Fruit fly (Drosophila melanogaster) whole organism, prepupa: ENCODE data around the gene CG14013.

Source experiments
- Blimp-1 ChIP-seq: fragments of 200-800 bp; sonication (Bioruptor generic); optimal IDR thresholded peaks from 3 replicates; lab custom pipeline; 2017; ENCODE audit warnings: missing biosample characterization, missing genetic modification characterization, mild to moderate bottlenecking, moderate library complexity, missing genetic modification reagents
- CG10631 ChIP-seq: fragments of 200-800 bp; sonication (Bioruptor generic); optimal IDR thresholded peaks from 2 replicates; lab custom pipeline; 2016; ENCODE audit warnings: missing biosample characterization, missing genetic modification characterization
- CG10669 ChIP-seq: fragments of 200-800 bp; sonication (Bioruptor generic); optimal IDR thresholded peaks from 3 replicates; lab custom pipeline; 2018; ENCODE audit warnings: missing biosample characterization, mild to moderate bottlenecking, missing genetic modification characterization, moderate library complexity
- CG11762 ChIP-seq: fragments of 200-800 bp; sonication (Bioruptor generic); optimal IDR thresholded peaks from 3 replicates; lab custom pipeline; 2016; ENCODE audit warnings: missing biosample characterization, missing genetic modification characterization; ENCODE audit not compliant: insufficient read depth
- CG1621 ChIP-seq: fragments of 200-800 bp; sonication (Bioruptor generic); optimal IDR thresholded peaks from 3 replicates; lab custom pipeline; 2018; ENCODE audit warnings: missing biosample characterization, mild to moderate bottlenecking, missing genetic modification characterization
- CG3032 ChIP-seq: fragments of 200-800 bp; optimal IDR thresholded peaks from 2 replicates; lab custom pipeline; 2019; ENCODE audit warnings: missing biosample characterization, mild to moderate bottlenecking, missing genetic modification characterization, moderate library complexity
- CG31627 ChIP-seq: fragments of 200-800 bp; sonication (Bioruptor generic); optimal IDR thresholded peaks from 3 replicates; lab custom pipeline; 2016; ENCODE audit warnings: missing biosample characterization, missing genetic modification characterization
- CG32006 ChIP-seq: fragments of 200-800 bp; sonication (Bioruptor generic); optimal IDR thresholded peaks from 3 replicates; lab custom pipeline; 2017; ENCODE audit warnings: missing biosample characterization, mild to moderate bottlenecking, missing genetic modification characterization
- CG3919 ChIP-seq: fragments of 200-800 bp; sonication (Bioruptor generic); optimal IDR thresholded peaks from 3 replicates; lab custom pipeline; 2016; ENCODE audit warnings: missing biosample characterization, missing genetic modification characterization
- CG4318 ChIP-seq: fragments of 200-800 bp; sonication (Bioruptor generic); optimal IDR thresholded peaks from 3 replicates; lab custom pipeline; 2017; ENCODE audit warnings: missing biosample characterization, mild to moderate bottlenecking, missing genetic modification characterization
- CG6163 ChIP-seq: fragments of 200-800 bp; sonication (Bioruptor generic); IDR thresholded peaks from 3 replicates; pipeline ENCODE4 v1.3.6; 2022; ENCODE audit warnings: missing biosample characterization, missing genetic modification characterization
- CG6276 ChIP-seq: fragments of 200-800 bp; sonication (Bioruptor generic); optimal IDR thresholded peaks from 2 replicates; lab custom pipeline; 2017; ENCODE audit warnings: missing biosample characterization, mild to moderate bottlenecking, missing genetic modification characterization
- CG6792 ChIP-seq: fragments of 200-800 bp; sonication (Bioruptor generic); optimal IDR thresholded peaks from 3 replicates; lab custom pipeline; 2016; ENCODE audit warnings: missing biosample characterization, missing genetic modification characterization
- CG6808 ChIP-seq: fragments of 200-800 bp; sonication (Bioruptor generic); optimal IDR thresholded peaks from 3 replicates; lab custom pipeline; 2017; ENCODE audit warnings: missing biosample characterization, missing genetic modification characterization, mild to moderate bottlenecking, moderate library complexity, missing genetic modification reagents
- CG6854 ChIP-seq: fragments of 200-800 bp; sonication (Bioruptor generic); optimal IDR thresholded peaks from 2 replicates; lab custom pipeline; 2017; ENCODE audit warnings: missing biosample characterization, mild to moderate bottlenecking, missing genetic modification characterization
- CG8319 ChIP-seq: fragments of 200-800 bp; sonication (Bioruptor generic); optimal IDR thresholded peaks from 3 replicates; lab custom pipeline; 2016; ENCODE audit warnings: missing biosample characterization, missing genetic modification characterization
- CG9139 ChIP-seq: fragments of 200-800 bp; sonication (Bioruptor generic); optimal IDR thresholded peaks from 3 replicates; lab custom pipeline; 2017; ENCODE audit warnings: missing biosample characterization, mild to moderate bottlenecking, missing genetic modification characterization
- Eip75B ChIP-seq: fragments of 200-800 bp; sonication (Bioruptor generic); optimal IDR thresholded peaks from 3 replicates; lab custom pipeline; 2016; ENCODE audit warnings: missing biosample characterization, missing genetic modification characterization
- Eip78C ChIP-seq: fragments of 200-800 bp; sonication (Bioruptor generic); peaks from one replicate; lab custom pipeline; 2016; ENCODE audit warnings: missing biosample characterization, missing genetic modification characterization
- Eip93F ChIP-seq: fragments of 200-800 bp; sonication (Bioruptor generic); optimal IDR thresholded peaks from 2 replicates; lab custom pipeline; 2016; ENCODE audit warnings: missing biosample characterization, mild to moderate bottlenecking, missing genetic modification characterization
- Ets21C ChIP-seq: fragments of 200-800 bp; sonication (Bioruptor generic); optimal IDR thresholded peaks from 3 replicates; lab custom pipeline; 2016; ENCODE audit warnings: missing biosample characterization, missing genetic modification characterization
- Ets96B ChIP-seq: fragments of 200-800 bp; optimal IDR thresholded peaks from 2 replicates; lab custom pipeline; 2019; ENCODE audit warnings: missing biosample characterization, mild to moderate bottlenecking, missing genetic modification characterization, moderate library complexity
- Gug ChIP-seq: fragments of 200-800 bp; sonication (Bioruptor generic); IDR thresholded peaks from 2 replicates; pipeline ENCODE4 v1.3.6; 2022; ENCODE audit warnings: missing biosample characterization, missing genetic modification characterization
- Hr38 ChIP-seq: sonication (Bioruptor generic); optimal IDR thresholded peaks from 2 replicates; lab custom pipeline; 2016; ENCODE audit warnings: missing biosample characterization, missing genetic modification characterization
- Hr4 ChIP-seq: fragments of 200-800 bp; sonication (Bioruptor generic); optimal IDR thresholded peaks from 3 replicates; lab custom pipeline; 2016; ENCODE audit warnings: missing biosample characterization, missing genetic modification characterization
- OdsH ChIP-seq: fragments of 200-800 bp; sonication (Bioruptor generic); optimal IDR thresholded peaks from 3 replicates; lab custom pipeline; 2016; ENCODE audit warnings: missing biosample characterization, missing genetic modification characterization
- Smox ChIP-seq: fragments of 200-800 bp; sonication (Bioruptor generic); optimal IDR thresholded peaks from 3 replicates; lab custom pipeline; 2016; ENCODE audit warnings: missing biosample characterization, missing genetic modification characterization
- Sox102F ChIP-seq: fragments of 200-800 bp; sonication (Bioruptor generic); optimal IDR thresholded peaks from 2 replicates; lab custom pipeline; 2016; ENCODE audit warnings: missing biosample characterization, mild to moderate bottlenecking, missing genetic modification characterization
- Sox14 ChIP-seq: fragments of 200-800 bp; sonication (Bioruptor generic); optimal IDR thresholded peaks from 3 replicates; lab custom pipeline; 2016; ENCODE audit warnings: missing biosample characterization, missing genetic modification characterization
- Sox15 ChIP-seq: fragments of 200-800 bp; sonication (Bioruptor generic); optimal IDR thresholded peaks from 3 replicates; lab custom pipeline; 2016; ENCODE audit warnings: missing biosample characterization, missing genetic modification characterization
- achi ChIP-seq: fragments of 200-800 bp; sonication (Bioruptor generic); optimal IDR thresholded peaks from 3 replicates; lab custom pipeline; 2016; ENCODE audit warnings: missing biosample characterization, missing genetic modification characterization
- acj6 ChIP-seq: fragments of 200-800 bp; sonication (Bioruptor generic); optimal IDR thresholded peaks from 3 replicates; lab custom pipeline; 2016; ENCODE audit warnings: missing biosample characterization, missing genetic modification characterization
- cyc ChIP-seq: fragments of 200-800 bp; sonication (Bioruptor generic); optimal IDR thresholded peaks from 3 replicates; lab custom pipeline; 2016; ENCODE audit warnings: missing biosample characterization, missing genetic modification characterization
- dac ChIP-seq: fragments of 200-800 bp; sonication (Bioruptor generic); optimal IDR thresholded peaks from 2 replicates; lab custom pipeline; 2017; ENCODE audit warnings: missing biosample characterization, mild to moderate bottlenecking, missing genetic modification characterization
- dsx ChIP-seq: fragments of 200-800 bp; optimal IDR thresholded peaks from 3 replicates; lab custom pipeline; 2019; ENCODE audit warnings: missing biosample characterization, mild to moderate bottlenecking, missing genetic modification characterization, moderate library complexity; ENCODE audit not compliant: poor library complexity, severe bottlenecking
- eg ChIP-seq: fragments of 200-800 bp; sonication (Bioruptor generic); IDR thresholded peaks from 3 replicates; pipeline ENCODE4 v1.3.6; 2022; ENCODE audit warnings: missing biosample characterization, missing genetic modification characterization
- esn ChIP-seq: fragments of 200-800 bp; sonication (Bioruptor generic); optimal IDR thresholded peaks from 2 replicates; lab custom pipeline; 2016; ENCODE audit warnings: missing biosample characterization, mild to moderate bottlenecking, missing genetic modification characterization, moderate library complexity
- fd85E ChIP-seq: fragments of 200-800 bp; sonication (Bioruptor generic); optimal IDR thresholded peaks from 3 replicates; lab custom pipeline; 2016; ENCODE audit warnings: missing biosample characterization, missing genetic modification characterization
- fkh ChIP-seq: fragments of 200-800 bp; sonication (Bioruptor generic); optimal IDR thresholded peaks from 3 replicates; lab custom pipeline; 2017; ENCODE audit warnings: missing biosample characterization, mild to moderate bottlenecking, missing genetic modification characterization, moderate library complexity
- lz ChIP-seq: fragments of 200-800 bp; sonication (Bioruptor generic); optimal IDR thresholded peaks from 3 replicates; lab custom pipeline; 2016; ENCODE audit warnings: missing biosample characterization, missing genetic modification characterization
- net ChIP-seq: fragments of 200-800 bp; sonication (Bioruptor generic); optimal IDR thresholded peaks from 3 replicates; lab custom pipeline; 2016; ENCODE audit warnings: missing biosample characterization, missing genetic modification characterization
- pdm3 ChIP-seq: fragments of 200-800 bp; sonication (Bioruptor generic); optimal IDR thresholded peaks from 3 replicates; lab custom pipeline; 2016; ENCODE audit warnings: missing biosample characterization, missing genetic modification characterization
- salr ChIP-seq, 2 experiments: fragments of 200-800 bp; sonication (Bioruptor generic); optimal IDR thresholded peaks; 3 replicates each; lab custom pipeline; 2016 to 2018; ENCODE audit warnings: missing biosample characterization in 2 of 2, missing genetic modification characterization in 2 of 2, mild to moderate bottlenecking in 1 of 2
- spab ChIP-seq: fragments of 200-800 bp; sonication (Bioruptor generic); optimal IDR thresholded peaks from 2 replicates; lab custom pipeline; 2017; ENCODE audit warnings: missing biosample characterization, mild to moderate bottlenecking, missing genetic modification characterization, missing genetic modification reagents
- ss ChIP-seq, 2 experiments: fragments of 200-800 bp; sonication (Bioruptor generic); optimal IDR thresholded peaks; 2 replicates in 1 of 2; 3 replicates in 1 of 2; lab custom pipeline; 2017 to 2018; ENCODE audit warnings: mild to moderate bottlenecking in 2 of 2, missing biosample characterization in 2 of 2, missing genetic modification characterization in 2 of 2, moderate library complexity in 1 of 2
- svp ChIP-seq: fragments of 200-800 bp; sonication (Bioruptor generic); peaks from one replicate; lab custom pipeline; 2016; ENCODE audit warnings: missing biosample characterization, missing genetic modification characterization
- topi ChIP-seq: fragments of 200-800 bp; sonication (Bioruptor generic); optimal IDR thresholded peaks from 3 replicates; lab custom pipeline; 2016; ENCODE audit warnings: missing biosample characterization, missing genetic modification characterization
- vri ChIP-seq: fragments of 200-800 bp; sonication (Bioruptor generic); optimal IDR thresholded peaks from 3 replicates; lab custom pipeline; 2016; ENCODE audit warnings: missing biosample characterization, mild to moderate bottlenecking, missing genetic modification characterization

CG14013 gene

dm6 chr2L:5520757-5521156, 32.9 kb downstream of the CG14013 start (continued):
- peak; percentile 26 for TF ChIP-seq esn (GFP tag; lab: Kevin White, UChicago)
- TF ChIP-seq CG9139 (GFP tag; lab: Kevin White, UChicago), result no peak
- no peak for TF ChIP-seq CG6808
- TF ChIP-seq pdm3 (GFP tag; lab: Kevin White, UChicago), result no peak
- no peak for TF ChIP-seq achi (GFP tag; lab: Kevin White, UChicago)
- no peak for TF ChIP-seq Hr4
- no peak for TF ChIP-seq salr (GFP tag; optimal IDR thresholded peaks at IDR 0.05; lab: Kevin White, UChicago)
- no peak for TF ChIP-seq CG6163 (GFP tag; lab: Robert Waterston, UW)
- no peak for TF ChIP-seq acj6 (GFP tag; lab: Kevin White, UChicago)
- no peak for TF ChIP-seq cyc (GFP tag; lab: Kevin White, UChicago)
- no peak for TF ChIP-seq fkh (GFP tag; lab: Kevin White, UChicago)
- peak; percentile 81 for TF ChIP-seq vri (GFP tag; lab: Kevin White, UChicago)
- no peak for TF ChIP-seq CG6854
- TF ChIP-seq fd85E, result no peak
- no peak for TF ChIP-seq Ets96B (tag; lab: Kevin White, UChicago)
- no peak for TF ChIP-seq Ets21C
- TF ChIP-seq, all 60 proteins: peak for 7

dm6 chr2L:5519846-5520384, 33.7 kb downstream of the CG14013 start, which contains the start of the genes CG7382 and cl:
CG7382 (minus strand) TSS chr2L:5519896.
cl (plus strand) TSS chr2L:5520135.
- TF ChIP-seq svp (GFP tag; lab: Kevin White, UChicago) (no peak), ss (GFP tag; optimal IDR thresholded peaks at IDR 0.05; lab: Kevin White, UChicago) (peak in 1 of 2 experiments; percentile 30), CG10669 (GFP tag; lab: Kevin White, UChicago) (no peak), fd85E (no peak), CG1621 (peak; percentile 19), CG32006 (GFP tag; lab: Kevin White, UChicago) (peak; percentile 44), Smox (no peak), achi (GFP tag; lab: Kevin White, UChicago) (peak; percentile 48), Hr4 (no peak), Eip78C (GFP tag; lab: Kevin White, UChicago) (no peak), eg (GFP tag; lab: Robert Waterston, UW) (no peak; the same call in 2 of the 3 replicates), Blimp-1 (no peak), Gug (GFP tag; lab: Robert Waterston, UW) (no peak), CG6792 (peak; percentile 9), CG9139 (GFP tag; lab: Kevin White, UChicago) (no peak), Eip93F (GFP tag; lab: Kevin White, UChicago) (no peak), CG4318 (GFP tag; lab: Kevin White, UChicago) (no peak), dac (no peak), CG6276 (GFP tag; lab: Kevin White, UChicago) (no peak), CG10631 (GFP tag; lab: Kevin White, UChicago) (peak; percentile 38), CG6163 (GFP tag; lab: Robert Waterston, UW) (no peak), Ets96B (tag; lab: Kevin White, UChicago) (peak; percentile 27), dsx (peak; percentile 2), lz (GFP tag; lab: Kevin White, UChicago) (peak; percentile 48), cyc (GFP tag; lab: Kevin White, UChicago) (peak; percentile 35), CG3032 (tag; lab: Kevin White, UChicago) (peak; percentile 64), spab (GFP tag; lab: Kevin White, UChicago) (no peak), acj6 (GFP tag; lab: Kevin White, UChicago) (peak; percentile 53), Eip75B (GFP tag; lab: Kevin White, UChicago) (peak; percentile 25), net (no peak), CG3919 (GFP tag; lab: Kevin White, UChicago) (no peak), Sox102F (no peak), topi (GFP tag; lab: Kevin White, UChicago) (peak; percentile 17), Sox14 (peak; percentile 33), CG11762 (GFP tag; lab: Kevin White, UChicago) (no peak), CG8319 (GFP tag; lab: Kevin White, UChicago) (no peak), esn (GFP tag; lab: Kevin White, UChicago) (peak; percentile 7), Hr38 (GFP tag; lab: Kevin White, UChicago) (no peak), OdsH (GFP tag; lab: Kevin White, UChicago) (peak; percentile 31), CG31627 (GFP tag; lab: Kevin White, UChicago) (peak; percentile 16), vri (GFP tag; lab: Kevin White, UChicago) (no peak), Ets21C (no peak), Sox15 (peak; percentile 20)
